Fruit fly (Drosophila melanogaster): ENCODE measurements around the gene mtd.

Gene mtd

DNA sequence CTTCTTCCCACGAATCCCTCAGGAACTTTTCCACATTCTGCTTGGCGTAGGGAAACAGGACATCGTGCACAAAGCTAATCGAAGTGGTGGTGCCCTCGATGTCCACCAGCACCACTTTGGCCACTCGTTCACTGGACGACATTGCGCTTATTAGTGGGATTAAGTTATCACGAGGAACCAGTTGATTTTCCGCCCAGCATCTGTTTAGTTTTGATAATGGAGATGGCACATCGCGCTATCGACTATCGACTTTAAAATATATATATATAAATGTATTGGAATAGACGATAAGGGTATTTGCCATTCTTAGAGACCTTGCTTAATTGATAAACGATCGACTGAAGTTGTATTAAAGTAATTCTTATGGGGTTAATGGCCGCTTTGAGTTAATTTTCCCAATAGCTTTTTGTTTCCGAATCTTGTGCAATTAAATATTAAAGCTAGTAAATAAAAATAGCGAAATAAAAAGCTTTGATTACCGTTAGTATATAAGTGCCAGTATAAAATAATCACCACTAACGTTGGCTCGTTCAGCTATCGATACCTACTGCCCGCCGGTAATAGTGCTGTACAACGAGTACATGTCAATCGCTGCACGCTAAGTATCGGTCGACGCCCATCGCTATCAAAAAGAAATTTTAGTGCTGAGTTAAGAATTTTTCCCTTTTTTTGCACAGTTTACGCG lies 93.6 kb downstream of the mtd start, which contains the start of the genes Enoph and Hph (continued):
- TF ChIP-seq Pdp1 (GFP tag; optimal IDR thresholded peaks at IDR 0.05) = peak; percentile 24 to 63
- peak; percentile 5 for TF ChIP-seq gro (GFP tag; optimal IDR thresholded peaks at IDR 0.05)
- TF ChIP-seq mirr (GFP tag; optimal IDR thresholded peaks at IDR 0.05) = no peak
- TF ChIP-seq chinmo (GFP tag; IDR thresholded peaks at IDR 0.05; ENCODE audit: partially characterized antibody) = peak; percentile 84; the same call in 2 of the 4 replicates
- peak; percentile 57 for TF ChIP-seq B-H2 (GFP tag; optimal IDR thresholded peaks at IDR 0.05)
- TF ChIP-seq CG10431 (GFP tag; optimal IDR thresholded peaks at IDR 0.05) = no peak
- TF ChIP-seq CTCF (GFP tag; optimal IDR thresholded peaks at IDR 0.05) = peak; percentile 6
- peak; percentile 31 for TF ChIP-seq Ada2b (GFP tag; IDR thresholded peaks at IDR 0.05)
- TF ChIP-seq tin (GFP tag; optimal IDR thresholded peaks at IDR 0.05) = peak; percentile 69
- TF ChIP-seq CG8359 (GFP tag; optimal IDR thresholded peaks at IDR 0.05; ENCODE audit: borderline replicate concordance) = peak; percentile 13
- TF ChIP-seq CG3407 (GFP tag; optimal IDR thresholded peaks at IDR 0.05) = peak; percentile 33
- no peak for TF ChIP-seq Optix (GFP tag; IDR thresholded peaks at IDR 0.05)
- TF ChIP-seq pros (GFP tag; optimal IDR thresholded peaks at IDR 0.05) = no peak
- peak; percentile 66 for TF ChIP-seq Max (GFP tag; optimal IDR thresholded peaks at IDR 0.05)
- no peak for TF ChIP-seq oc (tag; optimal IDR thresholded peaks at IDR 0.05)
- TF ChIP-seq fd64A (GFP tag; optimal IDR thresholded peaks at IDR 0.05) = no peak
- peak; percentile 46; the same call in 1 of the 2 replicates for TF ChIP-seq Xrp1 (GFP tag; IDR thresholded peaks at IDR 0.05)
- peak; percentile 45; the same call in 1 of the 2 replicates for TF ChIP-seq danr (GFP tag; IDR thresholded peaks at IDR 0.05)
- TF ChIP-seq CG4360 (GFP tag; IDR thresholded peaks at IDR 0.05) = no peak
- TF ChIP-seq CG8281 (tag; optimal IDR thresholded peaks at IDR 0.05) = no peak
- peak; percentile 89 for TF ChIP-seq BEAF-32 (GFP tag; optimal IDR thresholded peaks at IDR 0.05)
- no peak for TF ChIP-seq Stat92E (GFP tag; optimal IDR thresholded peaks at IDR 0.05)
- TF ChIP-seq Antp (GFP tag; optimal IDR thresholded peaks at IDR 0.05) = peak; percentile 62
- TF ChIP-seq CG13287 (GFP tag; IDR thresholded peaks at IDR 0.05; ENCODE audit: partially characterized antibody) = peak; percentile 81
- TF ChIP-seq CG9797 (GFP tag; optimal IDR thresholded peaks at IDR 0.05) = peak; percentile 35
- TF ChIP-seq CG6765 (GFP tag; optimal IDR thresholded peaks at IDR 0.05) = no peak
- peak; percentile 72 for TF ChIP-seq CG18599 (GFP tag; optimal IDR thresholded peaks at IDR 0.05)
- TF ChIP-seq odd (GFP tag; optimal IDR thresholded peaks at IDR 0.05) = no peak
- TF ChIP-seq Hsf (GFP tag; optimal IDR thresholded peaks at IDR 0.05) = peak; percentile 48
- peak; percentile 71 for TF ChIP-seq CG13624 (GFP tag; optimal IDR thresholded peaks at IDR 0.05)
- peak; percentile 40 for TF ChIP-seq gcm2 (GFP tag; optimal IDR thresholded peaks at IDR 0.05)
- peak; percentile 18 for TF ChIP-seq CG18764 (GFP tag; optimal IDR thresholded peaks at IDR 0.05)
- peak; percentile 35 for TF ChIP-seq bab2 (GFP tag; optimal IDR thresholded peaks at IDR 0.05)
- TF ChIP-seq Ptx1 (GFP tag; IDR thresholded peaks at IDR 0.05) = peak; percentile 70
- no peak for TF ChIP-seq onecut (GFP tag; IDR thresholded peaks at IDR 0.05)
- no peak; the same call in 1 of the 2 replicates for TF ChIP-seq CG31224 (GFP tag; IDR thresholded peaks at IDR 0.05)
- peak; percentile 57 for TF ChIP-seq CG15601 (tag; optimal IDR thresholded peaks at IDR 0.05)
- peak; percentile 49; the same call in 1 of the 3 replicates for TF ChIP-seq ken (GFP tag; IDR thresholded peaks at IDR 0.05)
- no peak for TF ChIP-seq GATAe (GFP tag; conservative IDR thresholded peaks at IDR 0.05)
- peak; percentile 52; the same call in 1 of the 2 replicates for TF ChIP-seq CG31441 (GFP tag; IDR thresholded peaks at IDR 0.05)
- TF ChIP-seq CG7987 (GFP tag; optimal IDR thresholded peaks at IDR 0.05) = no peak
- peak; percentile 55; the same call in 2 of the 3 replicates for TF ChIP-seq Aef1 (GFP tag; IDR thresholded peaks at IDR 0.05)
- peak; percentile 44 for TF ChIP-seq gsb-n (tag; optimal IDR thresholded peaks at IDR 0.05)
- peak; percentile 41 for TF ChIP-seq Ssrp (tag; optimal IDR thresholded peaks at IDR 0.05)
- TF ChIP-seq tap (tag; optimal IDR thresholded peaks at IDR 0.05) = peak; percentile 53
- peak; percentile 69; the same call in 1 of the 2 replicates for TF ChIP-seq tna (GFP tag; IDR thresholded peaks at IDR 0.05; ENCODE audit: partially characterized antibody)
- no peak for TF ChIP-seq CG11398 (GFP tag; optimal IDR thresholded peaks at IDR 0.05)
- no peak for TF ChIP-seq Tbp (GFP tag; optimal IDR thresholded peaks at IDR 0.05)
- peak; percentile 71 for TF ChIP-seq CG12155 (GFP tag; optimal IDR thresholded peaks at IDR 0.05)

Data from whole organism, embryonic.